Worm (Caenorhabditis elegans) whole organism, L4 larva: ENCODE results near the gene R11G10.3.

Source experiments
- F10B5.3 ChIP-seq: sonication (generic microtip); optimal IDR thresholded peaks from 2 replicates; lab custom pipeline; 2016; ENCODE audit warnings: mild to moderate bottlenecking, missing genetic modification characterization, missing compliant biosample characterization
- R02D3.7 ChIP-seq: fragments of 150-350 bp; sonication (generic microtip); optimal IDR thresholded peaks from 3 replicates; lab custom pipeline; 2014; ENCODE audit warnings: missing biosample characterization, missing genetic modification characterization
- T20F7.1 ChIP-seq: fragments of 200-800 bp; sonication (Bioruptor generic); optimal IDR thresholded peaks from 2 replicates; lab custom pipeline; 2018; ENCODE audit warnings: mild to moderate bottlenecking, missing genetic modification characterization, missing compliant biosample characterization
- T26A8.4 ChIP-seq: fragments of 200-800 bp; sonication (Bioruptor generic); IDR thresholded peaks from 2 replicates; pipeline ENCODE4 v1.3.6; 2022; ENCODE audit warnings: missing genetic modification characterization, missing compliant biosample characterization
- ZK337.2 ChIP-seq: fragments of 200-800 bp; sonication (Bioruptor generic); IDR thresholded peaks from 2 replicates; pipeline ENCODE4 v1.3.6; 2022; ENCODE audit warnings: missing genetic modification reagents, missing genetic modification characterization, missing compliant biosample characterization
- ZK546.5 ChIP-seq, 2 experiments: sonication (generic microtip); optimal IDR thresholded peaks; 2 replicates each; lab custom pipeline; 2017; ENCODE audit warnings: missing biosample characterization in 2 of 2, missing genetic modification characterization in 2 of 2
- ama-1 ChIP-seq: fragments of 150-350 bp; optimal IDR thresholded peaks from 2 replicates; lab custom pipeline; 2014; ENCODE audit warnings: inconsistent platforms, mixed read lengths
- arid-1 ChIP-seq: fragments of 200-800 bp; sonication (Bioruptor generic); conservative IDR thresholded peaks from 2 replicates; pipeline ENCODE4 v1.3.6; 2022; ENCODE audit warnings: missing genetic modification reagents, missing genetic modification characterization, missing compliant biosample characterization
- ceh-20 ChIP-seq: fragments of 200-800 bp; sonication (Bioruptor generic); IDR thresholded peaks from 2 replicates; pipeline ENCODE4 v1.3.6; 2022; ENCODE audit warnings: missing genetic modification reagents, missing genetic modification characterization, missing compliant biosample characterization
- ceh-32 ChIP-seq: sonication (generic microtip); optimal IDR thresholded peaks from 2 replicates; lab custom pipeline; 2016; ENCODE audit warnings: mild to moderate bottlenecking, missing genetic modification characterization, missing compliant biosample characterization; ENCODE audit not compliant: poor library complexity
- ceh-44 ChIP-seq: fragments of 200-800 bp; sonication (Bioruptor generic); IDR thresholded peaks from 2 replicates; pipeline ENCODE4 v1.3.6; 2022; ENCODE audit warnings: missing genetic modification reagents, missing genetic modification characterization, missing compliant biosample characterization
- daf-16 ChIP-seq, 3 experiments: sonication (generic microtip); optimal IDR thresholded peaks; 2 replicates each; lab custom pipeline; 2016 to 2017; ENCODE audit warnings: missing genetic modification characterization in 3 of 3, missing genetic modification reagents in 3 of 3, mild to moderate bottlenecking in 2 of 3, missing compliant biosample characterization in 2 of 3, missing biosample characterization in 1 of 3, moderate library complexity in 1 of 3
- daf-8 ChIP-seq: fragments of 200-800 bp; sonication (Bioruptor generic); IDR thresholded peaks from 2 replicates; pipeline ENCODE4 v1.3.6; 2022; ENCODE audit warnings: missing genetic modification characterization, missing compliant biosample characterization
- dmd-6 ChIP-seq: fragments of 200-800 bp; sonication (Bioruptor generic); IDR thresholded peaks from 2 replicates; pipeline ENCODE4 v1.3.6; 2022; ENCODE audit warnings: missing genetic modification reagents, missing genetic modification characterization, missing compliant biosample characterization
- dmd-8 ChIP-seq: fragments of 200-800 bp; sonication (Bioruptor generic); IDR thresholded peaks from 2 replicates; pipeline ENCODE4 v1.3.6; 2022; ENCODE audit warnings: missing genetic modification characterization, missing compliant biosample characterization
- dmd-9 ChIP-seq: fragments of 200-800 bp; sonication (Bioruptor generic); IDR thresholded peaks from 2 replicates; pipeline ENCODE4 v1.3.6; 2022; ENCODE audit warnings: missing genetic modification reagents, missing genetic modification characterization, missing compliant biosample characterization
- dpl-1 ChIP-seq: fragments of 150-350 bp; optimal IDR thresholded peaks from 2 replicates; lab custom pipeline; 2014; ENCODE audit warnings: missing biosample characterization, missing genetic modification reagents, missing genetic modification characterization
- dve-1 ChIP-seq: sonication (generic microtip); optimal IDR thresholded peaks from 2 replicates; lab custom pipeline; 2017; ENCODE audit warnings: antibody characterized with exemption, mild to moderate bottlenecking, missing genetic modification characterization, missing compliant biosample characterization; ENCODE audit not compliant: insufficient read depth
- fkh-10 ChIP-seq: fragments of 150-350 bp; optimal IDR thresholded peaks from 2 replicates; lab custom pipeline; 2014; ENCODE audit warnings: missing biosample characterization, missing genetic modification reagents, missing genetic modification characterization
- hlh-30 ChIP-seq: sonication (generic microtip); optimal IDR thresholded peaks from 2 replicates; lab custom pipeline; 2017; ENCODE audit warnings: antibody characterized with exemption, mild to moderate bottlenecking, missing genetic modification characterization, missing compliant biosample characterization; ENCODE audit not compliant: insufficient read depth
- lin-1 ChIP-seq: fragments of 200-800 bp; sonication (Bioruptor generic); IDR thresholded peaks from 2 replicates; pipeline ENCODE4 v1.3.6; 2022; ENCODE audit warnings: missing genetic modification reagents, missing genetic modification characterization, missing compliant biosample characterization
- lin-15B ChIP-seq: fragments of 150-350 bp; sonication (generic microtip); optimal IDR thresholded peaks from 3 replicates; lab custom pipeline; 2014; ENCODE audit warnings: missing biosample characterization, missing genetic modification characterization
- lin-38 ChIP-seq: fragments of 200-800 bp; sonication (Bioruptor generic); IDR thresholded peaks from 2 replicates; pipeline ENCODE4 v1.3.6; 2022; ENCODE audit warnings: missing genetic modification reagents, missing genetic modification characterization, missing compliant biosample characterization
- lin-39 ChIP-seq: fragments of 150-350 bp; optimal IDR thresholded peaks from 2 replicates; lab custom pipeline; 2014; ENCODE audit warnings: missing biosample characterization, missing genetic modification reagents, missing genetic modification characterization
- lsy-2 ChIP-seq, 2 experiments: fragments of 150-350 bp in 1 of 2; sonication (generic microtip) in 1 of 2; optimal IDR thresholded peaks; 2 replicates each; lab custom pipeline; 2014 to 2017; ENCODE audit warnings: missing biosample characterization in 2 of 2, missing genetic modification characterization in 2 of 2
- mdl-1 ChIP-seq, 2 experiments: fragments of 150-350 bp in 1 of 2; sonication (generic microtip) in 1 of 2; optimal IDR thresholded peaks; 2 replicates each; lab custom pipeline; 2014 to 2017; ENCODE audit warnings: missing biosample characterization in 2 of 2, missing genetic modification characterization in 2 of 2
- mep-1 ChIP-seq: fragments of 150-350 bp; sonication (generic microtip); optimal IDR thresholded peaks from 3 replicates; lab custom pipeline; 2014; ENCODE audit warnings: missing biosample characterization, missing genetic modification characterization
- mes-2 ChIP-seq: sonication (generic microtip); optimal IDR thresholded peaks from 2 replicates; lab custom pipeline; 2016; ENCODE audit warnings: missing genotype, mild to moderate bottlenecking, missing genetic modification characterization, missing compliant biosample characterization; ENCODE audit not compliant: poor library complexity, severe bottlenecking
- mxl-3 ChIP-seq: fragments of 200-800 bp; sonication (Bioruptor generic); optimal IDR thresholded peaks from 2 replicates; lab custom pipeline; 2018; ENCODE audit warnings: mild to moderate bottlenecking, missing genetic modification characterization, missing compliant biosample characterization
- nhr-102 ChIP-seq: sonication (generic microtip); optimal IDR thresholded peaks from 2 replicates; lab custom pipeline; 2016; ENCODE audit warnings: mild to moderate bottlenecking, missing genetic modification characterization, moderate library complexity, missing compliant biosample characterization
- nhr-28 ChIP-seq: fragments of 150-350 bp; optimal IDR thresholded peaks from 2 replicates; lab custom pipeline; 2014; ENCODE audit warnings: missing biosample characterization, missing genetic modification characterization
- nhr-77 ChIP-seq: fragments of 150-350 bp; optimal IDR thresholded peaks from 2 replicates; lab custom pipeline; 2014; ENCODE audit warnings: missing biosample characterization, missing genetic modification characterization
- pha-4 ChIP-seq, 2 experiments: fragments of 150-350 bp in 1 of 2; fragments of 200-800 bp in 1 of 2; sonication (Bioruptor generic) in 1 of 2; IDR thresholded peaks in 1 of 2; optimal IDR thresholded peaks in 1 of 2; 2 replicates each; pipeline versions ENCODE4 v1.3.6 to Lab custom; 2014 to 2022; ENCODE audit warnings: missing genetic modification characterization in 2 of 2, missing genetic modification reagents in 2 of 2, missing biosample characterization in 1 of 2, missing compliant biosample characterization in 1 of 2
- pqm-1 ChIP-seq: sonication (generic microtip); optimal IDR thresholded peaks from 2 replicates; lab custom pipeline; 2017; ENCODE audit warnings: missing biosample characterization, missing genetic modification characterization
- saeg-2 ChIP-seq: fragments of 200-800 bp; sonication (Bioruptor generic); IDR thresholded peaks from 2 replicates; pipeline ENCODE4 v1.3.6; 2022; ENCODE audit warnings: missing genetic modification reagents, missing genetic modification characterization, missing compliant biosample characterization
- sdz-12 ChIP-seq: fragments of 200-800 bp; sonication (Bioruptor generic); optimal IDR thresholded peaks from 2 replicates; lab custom pipeline; 2018; ENCODE audit warnings: mild to moderate bottlenecking, missing genetic modification characterization, missing compliant biosample characterization
- set-16 ChIP-seq: fragments of 200-800 bp; sonication (Bioruptor generic); IDR thresholded peaks from 2 replicates; pipeline ENCODE4 v1.3.6; 2022; ENCODE audit warnings: missing genetic modification reagents, missing genetic modification characterization, missing compliant biosample characterization
- snpc-4 ChIP-seq: fragments of 150-350 bp; optimal IDR thresholded peaks from 2 replicates; lab custom pipeline; 2014; ENCODE audit warnings: missing biosample characterization, missing genetic modification characterization
- spr-1 ChIP-seq: sonication (generic microtip); optimal IDR thresholded peaks from 2 replicates; lab custom pipeline; 2016; ENCODE audit warnings: mild to moderate bottlenecking, missing genetic modification characterization, missing compliant biosample characterization
- spr-3 ChIP-seq: fragments of 200-800 bp; sonication (Bioruptor generic); optimal IDR thresholded peaks from 2 replicates; lab custom pipeline; 2018; ENCODE audit warnings: mild to moderate bottlenecking, missing genetic modification characterization, missing compliant biosample characterization
- tra-1 ChIP-seq: fragments of 200-800 bp; sonication (Bioruptor generic); IDR thresholded peaks from 2 replicates; pipeline ENCODE4 v1.3.6; 2022; ENCODE audit warnings: missing genetic modification reagents, missing genetic modification characterization, missing compliant biosample characterization
- unc-62 ChIP-seq, 3 experiments: fragments of 150-350 bp in 1 of 3; sonication (generic microtip); optimal IDR thresholded peaks in 2 of 3; peaks in 1 of 3; 1 replicate in 1 of 3; 2 replicates in 2 of 3; lab custom pipeline; 2014 to 2017; ENCODE audit warnings: missing biosample characterization in 3 of 3, missing genetic modification characterization in 3 of 3, missing genetic modification reagents in 3 of 3, missing genotype in 1 of 3
- zip-11 ChIP-seq: fragments of 200-800 bp; sonication (Bioruptor generic); IDR thresholded peaks from 2 replicates; pipeline ENCODE4 v1.3.6; 2022; ENCODE audit warnings: missing genetic modification characterization, missing compliant biosample characterization
- zip-2 ChIP-seq: fragments of 150-350 bp; optimal IDR thresholded peaks from 2 replicates; lab custom pipeline; 2014; ENCODE audit warnings: missing biosample characterization, missing genetic modification characterization

R11G10.3 gene

DNA sequence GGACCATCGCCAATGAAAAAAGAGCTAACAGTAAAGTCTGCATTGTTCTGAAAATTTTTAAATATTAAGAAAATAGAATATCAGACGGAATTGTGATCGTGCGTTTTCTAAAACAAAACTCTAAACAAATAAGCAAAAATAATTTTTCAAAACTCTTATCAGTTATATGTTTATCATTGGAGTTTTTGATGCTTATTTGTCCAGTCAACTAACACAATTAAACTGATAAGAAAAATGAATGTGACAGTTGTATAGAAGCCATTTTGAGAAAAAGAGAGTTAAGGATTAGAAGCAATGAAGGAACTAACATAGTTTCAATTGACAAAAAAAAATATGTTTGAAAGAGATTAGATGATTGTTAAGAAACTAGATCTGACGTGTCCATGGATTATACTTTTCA, 7.4 kb downstream of the R11G10.3 start, which contains the start of gene ttr-44 (continued):
- no peak for TF ChIP-seq ceh-32 (tag; lab: Kevin White, UChicago)

DNA sequence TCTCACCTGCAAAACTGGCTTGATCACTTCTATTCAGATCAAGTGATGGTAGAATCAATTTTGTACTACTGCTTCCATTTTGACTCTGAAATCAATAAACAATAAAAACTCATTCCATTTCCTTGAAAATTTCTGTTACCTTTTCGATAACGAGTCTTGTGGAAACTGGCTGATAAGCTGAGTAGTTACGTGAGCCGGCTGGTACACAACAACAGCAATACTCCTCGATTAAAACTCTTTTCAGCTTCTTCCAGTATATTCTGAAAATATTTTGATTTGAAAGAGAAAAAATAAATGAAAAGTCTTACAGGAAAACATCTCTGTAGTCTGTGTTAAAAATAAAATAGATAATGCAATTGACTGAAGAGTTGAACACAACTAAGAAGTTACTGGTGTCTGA, 9.2 kb downstream of the R11G10.3 start:
- TF ChIP-seq ceh-20 (GFP tag; lab: Robert Waterston, UW) (no peak), spr-3 (GFP tag; lab: Kevin White, UChicago) (no peak), nhr-102 (tag; lab: Kevin White, UChicago) (no peak), daf-16 (GFP tag; optimal IDR thresholded peaks at IDR 0.05; lab: Kevin White, UChicago) (no peak), daf-16 (tag; optimal IDR thresholded peaks at IDR 0.05; lab: Kevin White, UChicago) (peak; percentile 99), ZK337.2 (GFP tag; lab: Robert Waterston, UW) (no peak), tra-1 (GFP tag; lab: Robert Waterston, UW) (no peak), pqm-1 (tag; lab: Kevin White, UChicago) (no peak), T26A8.4 (GFP tag; lab: Robert Waterston, UW) (no peak), mdl-1 (tag; optimal IDR thresholded peaks at IDR 0.05; lab: Kevin White, UChicago) (no peak), mxl-3 (GFP tag; lab: Kevin White, UChicago) (no peak), dmd-8 (GFP tag; lab: Robert Waterston, UW) (no peak), arid-1 (GFP tag; lab: Robert Waterston, UW) (no peak), T20F7.1 (GFP tag; lab: Kevin White, UChicago) (no peak), dve-1 (tag; lab: Kevin White, UChicago) (peak; percentile 46), nhr-28 (tag; lab: Kevin White, UChicago) (peak; percentile 21), unc-62 (GFP tag; optimal IDR thresholded peaks at IDR 0.05 in 1 of 2; lab: Kevin White, UChicago) (no peak), unc-62 (tag; optimal IDR thresholded peaks at IDR 0.05; lab: Kevin White, UChicago) (no peak), daf-8 (GFP tag; lab: Robert Waterston, UW) (no peak), dmd-9 (GFP tag; lab: Robert Waterston, UW) (no peak)

DNA sequence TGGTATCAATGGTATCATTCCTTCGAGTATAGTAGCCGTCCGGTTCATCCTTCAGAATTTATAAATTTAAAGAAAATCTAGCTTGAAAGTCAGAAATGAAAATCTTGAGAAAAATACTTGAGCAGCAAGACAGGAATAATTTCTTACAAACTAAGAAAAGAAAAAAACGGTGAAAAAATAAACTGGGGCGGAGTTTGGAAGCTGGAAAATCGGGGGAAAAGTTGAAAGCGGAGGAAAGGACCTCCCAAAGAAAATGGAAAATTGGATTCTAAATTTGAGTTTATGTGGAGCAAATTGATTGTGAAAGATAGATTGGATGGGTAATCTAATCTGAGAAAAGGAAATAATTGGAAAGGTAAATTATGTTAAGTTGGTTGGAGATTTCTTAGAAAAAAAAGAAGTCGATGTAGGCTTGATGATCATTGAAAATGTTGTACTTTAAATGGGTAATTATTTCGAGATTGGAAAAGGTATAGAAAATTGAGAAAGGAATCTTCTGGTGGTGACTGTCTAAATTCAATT, 12.8 kb downstream of the R11G10.3 start, which contains the start of gene frpr-5:
TSS of gene frpr-5 (minus strand) at position 51 of the 522 bp plus-strand sequence.
- TF ChIP-seq snpc-4 (tag; lab: Kevin White, UChicago): no peak
- TF ChIP-seq lin-15B (tag; lab: Kevin White, UChicago): no peak
- TF ChIP-seq saeg-2: no peak
- no peak for TF ChIP-seq zip-11 (GFP tag; lab: Robert Waterston, UW)
- TF ChIP-seq lin-39 (tag; lab: Kevin White, UChicago): no peak
- no peak for TF ChIP-seq ama-1 (lab: Kevin White, UChicago)
- TF ChIP-seq dve-1 (tag; lab: Kevin White, UChicago): no peak
- TF ChIP-seq dpl-1 (GFP tag; lab: Kevin White, UChicago): no peak
- TF ChIP-seq ceh-44 (GFP tag; lab: Robert Waterston, UW): no peak
- TF ChIP-seq F10B5.3 (tag; lab: Kevin White, UChicago): no peak
- no peak for TF ChIP-seq ZK337.2 (GFP tag; lab: Robert Waterston, UW)
- no peak for TF ChIP-seq dmd-6 (GFP tag; lab: Robert Waterston, UW)
- no peak for TF ChIP-seq dmd-9 (GFP tag; lab: Robert Waterston, UW)
- no peak for TF ChIP-seq R02D3.7 (tag; lab: Kevin White, UChicago)

DNA sequence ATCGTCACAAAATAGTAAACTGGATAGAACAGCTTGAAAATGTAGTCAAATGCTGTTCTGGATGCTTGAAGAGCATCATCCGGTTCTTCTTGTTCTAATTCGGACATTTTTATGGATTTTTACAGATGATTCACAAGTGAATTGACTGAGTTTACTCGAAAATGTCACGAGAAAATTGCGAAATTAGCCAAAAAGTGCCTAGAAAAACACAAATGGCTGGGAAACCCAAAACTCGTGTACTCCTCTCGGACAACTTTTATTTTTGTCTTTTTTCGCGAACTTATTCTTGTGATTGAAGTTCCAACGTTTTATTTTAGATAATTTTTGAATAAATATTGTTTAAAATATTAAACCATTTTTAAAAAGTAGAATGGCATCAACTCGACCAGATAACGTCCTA, 28.3 kb downstream of the R11G10.3 start, which contains the start of the genes C56A3.4 and C56A3.5:
TSS of gene C56A3.4 (minus strand) at position 154 of the 400 bp plus-strand sequence.
TSS of gene C56A3.5 (plus strand) at position 367 of the 400 bp plus-strand sequence.
- TF ChIP-seq sdz-12 (GFP tag; lab: Kevin White, UChicago) (no peak), ZK546.5 (tag; optimal IDR thresholded peaks at IDR 0.05; lab: Kevin White, UChicago) (no peak), nhr-77 (tag; lab: Kevin White, UChicago) (no peak), pha-4 (GFP tag; IDR thresholded peaks at IDR 0.05; lab: Robert Waterston, UW) (no peak), pha-4 (tag; optimal IDR thresholded peaks at IDR 0.05; lab: Kevin White, UChicago) (no peak), spr-1 (tag; lab: Kevin White, UChicago) (no peak), mes-2 (tag; lab: Kevin White, UChicago) (peak; percentile 94), hlh-30 (tag; lab: Kevin White, UChicago) (peak; percentile 88), fkh-10 (no peak), lin-1 (GFP tag; lab: Robert Waterston, UW) (no peak), set-16 (GFP tag; lab: Robert Waterston, UW) (no peak), mep-1 (tag; lab: Kevin White, UChicago) (peak; percentile 49), lsy-2 (tag; optimal IDR thresholded peaks at IDR 0.05; lab: Kevin White, UChicago) (peak in 1 of 2 experiments; percentile 78), lin-38 (GFP tag; lab: Robert Waterston, UW) (peak; percentile 57), zip-2 (tag; lab: Kevin White, UChicago) (no peak), ceh-20 (GFP tag; lab: Robert Waterston, UW) (no peak)
